Worm (Caenorhabditis elegans) whole organism, early embryonic: ENCODE results near the gene cyld-1.

Experiments used
- ceh-13 ChIP-seq: fragments of 200-800 bp; sonication (Bioruptor generic); optimal IDR thresholded peaks from 2 replicates; lab custom pipeline; 2018; ENCODE audit warnings: mild to moderate bottlenecking, missing genetic modification characterization, missing compliant biosample characterization
- tra-4 ChIP-seq: sonication (generic microtip); optimal IDR thresholded peaks from 2 replicates; lab custom pipeline; 2017; ENCODE audit warnings: missing genetic modification characterization, missing compliant biosample characterization

ce11 chrIII:9903694-9904292, 6.7 kb downstream of the cyld-1 start:
- no peak for TF ChIP-seq tra-4 (tag; lab: Kevin White, UChicago)
- no peak for TF ChIP-seq ceh-13 (GFP tag; lab: Kevin White, UChicago)
